Worm (Caenorhabditis elegans): ENCODE data around the gene best-12.

ce11 chrV:16041412-16041811 lies 7.9 kb upstream of the best-12 start:
- no peak for TF ChIP-seq him-1 (tag; optimal IDR thresholded peaks at IDR 0.05)
- TF ChIP-seq dao-5 (tag; optimal IDR thresholded peaks at IDR 0.05) = no peak
- TF ChIP-seq W03F9.2 (tag; optimal IDR thresholded peaks at IDR 0.05) = no peak
